Fruit fly (Drosophila melanogaster) whole organism, prepupa: Measurements from ENCODE around the gene CG33322.

Experiments
- Blimp-1 ChIP-seq: fragments of 200-800 bp; sonication (Bioruptor generic); optimal IDR thresholded peaks from 3 replicates; lab custom pipeline; 2017; ENCODE audit warnings: missing biosample characterization, missing genetic modification characterization, mild to moderate bottlenecking, moderate library complexity, missing genetic modification reagents
- CG10669 ChIP-seq: fragments of 200-800 bp; sonication (Bioruptor generic); optimal IDR thresholded peaks from 3 replicates; lab custom pipeline; 2018; ENCODE audit warnings: missing biosample characterization, mild to moderate bottlenecking, missing genetic modification characterization, moderate library complexity
- CG16779 ChIP-seq: fragments of 200-800 bp; sonication (Bioruptor generic); optimal IDR thresholded peaks from 3 replicates; lab custom pipeline; 2017; ENCODE audit warnings: missing biosample characterization, mild to moderate bottlenecking, missing genetic modification characterization
- CG31627 ChIP-seq: fragments of 200-800 bp; sonication (Bioruptor generic); optimal IDR thresholded peaks from 3 replicates; lab custom pipeline; 2016; ENCODE audit warnings: missing biosample characterization, missing genetic modification characterization
- CG34406 ChIP-seq: fragments of 200-800 bp; sonication (Bioruptor generic); optimal IDR thresholded peaks from 3 replicates; lab custom pipeline; 2016; ENCODE audit warnings: missing biosample characterization, missing genetic modification characterization
- CG4318 ChIP-seq: fragments of 200-800 bp; sonication (Bioruptor generic); optimal IDR thresholded peaks from 3 replicates; lab custom pipeline; 2017; ENCODE audit warnings: missing biosample characterization, mild to moderate bottlenecking, missing genetic modification characterization
- CG6163 ChIP-seq: fragments of 200-800 bp; sonication (Bioruptor generic); IDR thresholded peaks from 3 replicates; pipeline ENCODE4 v1.3.6; 2022; ENCODE audit warnings: missing biosample characterization, missing genetic modification characterization
- CG6792 ChIP-seq: fragments of 200-800 bp; sonication (Bioruptor generic); optimal IDR thresholded peaks from 3 replicates; lab custom pipeline; 2016; ENCODE audit warnings: missing biosample characterization, missing genetic modification characterization
- CG8119 ChIP-seq: fragments of 200-800 bp; sonication (Bioruptor generic); IDR thresholded peaks from 3 replicates; pipeline ENCODE4 v1.3.6; 2022; ENCODE audit warnings: missing biosample characterization, missing genetic modification characterization
- CG8319 ChIP-seq: fragments of 200-800 bp; sonication (Bioruptor generic); optimal IDR thresholded peaks from 3 replicates; lab custom pipeline; 2016; ENCODE audit warnings: missing biosample characterization, missing genetic modification characterization
- CG8632 ChIP-seq: fragments of 200-800 bp; sonication (Bioruptor generic); optimal IDR thresholded peaks from 3 replicates; lab custom pipeline; 2016; ENCODE audit warnings: missing biosample characterization, missing genetic modification characterization
- Eip78C ChIP-seq: fragments of 200-800 bp; sonication (Bioruptor generic); peaks from one replicate; lab custom pipeline; 2016; ENCODE audit warnings: missing biosample characterization, missing genetic modification characterization
- Gug ChIP-seq: fragments of 200-800 bp; sonication (Bioruptor generic); IDR thresholded peaks from 2 replicates; pipeline ENCODE4 v1.3.6; 2022; ENCODE audit warnings: missing biosample characterization, missing genetic modification characterization
- Hr39 ChIP-seq: fragments of 200-800 bp; sonication (Bioruptor generic); optimal IDR thresholded peaks from 2 replicates; lab custom pipeline; 2016; ENCODE audit warnings: missing biosample characterization, missing genetic modification characterization
- Hr4 ChIP-seq: fragments of 200-800 bp; sonication (Bioruptor generic); optimal IDR thresholded peaks from 3 replicates; lab custom pipeline; 2016; ENCODE audit warnings: missing biosample characterization, missing genetic modification characterization
- Met ChIP-seq: fragments of 200-800 bp; sonication (Bioruptor generic); optimal IDR thresholded peaks from 3 replicates; lab custom pipeline; 2016; ENCODE audit warnings: missing biosample characterization, missing genetic modification characterization
- Smox ChIP-seq: fragments of 200-800 bp; sonication (Bioruptor generic); optimal IDR thresholded peaks from 3 replicates; lab custom pipeline; 2016; ENCODE audit warnings: missing biosample characterization, missing genetic modification characterization
- Sox14 ChIP-seq: fragments of 200-800 bp; sonication (Bioruptor generic); optimal IDR thresholded peaks from 3 replicates; lab custom pipeline; 2016; ENCODE audit warnings: missing biosample characterization, missing genetic modification characterization
- Sox15 ChIP-seq: fragments of 200-800 bp; sonication (Bioruptor generic); optimal IDR thresholded peaks from 3 replicates; lab custom pipeline; 2016; ENCODE audit warnings: missing biosample characterization, missing genetic modification characterization
- acj6 ChIP-seq: fragments of 200-800 bp; sonication (Bioruptor generic); optimal IDR thresholded peaks from 3 replicates; lab custom pipeline; 2016; ENCODE audit warnings: missing biosample characterization, missing genetic modification characterization
- cyc ChIP-seq: fragments of 200-800 bp; sonication (Bioruptor generic); optimal IDR thresholded peaks from 3 replicates; lab custom pipeline; 2016; ENCODE audit warnings: missing biosample characterization, missing genetic modification characterization
- dsx ChIP-seq: fragments of 200-800 bp; optimal IDR thresholded peaks from 3 replicates; lab custom pipeline; 2019; ENCODE audit warnings: missing biosample characterization, mild to moderate bottlenecking, missing genetic modification characterization, moderate library complexity; ENCODE audit not compliant: poor library complexity, severe bottlenecking
- eg ChIP-seq: fragments of 200-800 bp; sonication (Bioruptor generic); IDR thresholded peaks from 3 replicates; pipeline ENCODE4 v1.3.6; 2022; ENCODE audit warnings: missing biosample characterization, missing genetic modification characterization
- esn ChIP-seq: fragments of 200-800 bp; sonication (Bioruptor generic); optimal IDR thresholded peaks from 2 replicates; lab custom pipeline; 2016; ENCODE audit warnings: missing biosample characterization, mild to moderate bottlenecking, missing genetic modification characterization, moderate library complexity
- fd59A ChIP-seq: fragments of 200-800 bp; sonication (Bioruptor generic); optimal IDR thresholded peaks from 2 replicates; lab custom pipeline; 2017; ENCODE audit warnings: missing biosample characterization, mild to moderate bottlenecking, missing genetic modification characterization, missing genetic modification reagents
- fkh ChIP-seq: fragments of 200-800 bp; sonication (Bioruptor generic); optimal IDR thresholded peaks from 3 replicates; lab custom pipeline; 2017; ENCODE audit warnings: missing biosample characterization, mild to moderate bottlenecking, missing genetic modification characterization, moderate library complexity
- lz ChIP-seq: fragments of 200-800 bp; sonication (Bioruptor generic); optimal IDR thresholded peaks from 3 replicates; lab custom pipeline; 2016; ENCODE audit warnings: missing biosample characterization, missing genetic modification characterization
- net ChIP-seq: fragments of 200-800 bp; sonication (Bioruptor generic); optimal IDR thresholded peaks from 3 replicates; lab custom pipeline; 2016; ENCODE audit warnings: missing biosample characterization, missing genetic modification characterization
- pdm3 ChIP-seq: fragments of 200-800 bp; sonication (Bioruptor generic); optimal IDR thresholded peaks from 3 replicates; lab custom pipeline; 2016; ENCODE audit warnings: missing biosample characterization, missing genetic modification characterization
- ss ChIP-seq, 2 experiments: fragments of 200-800 bp; sonication (Bioruptor generic); optimal IDR thresholded peaks; 2 replicates in 1 of 2; 3 replicates in 1 of 2; lab custom pipeline; 2017 to 2018; ENCODE audit warnings: mild to moderate bottlenecking in 2 of 2, missing biosample characterization in 2 of 2, missing genetic modification characterization in 2 of 2, moderate library complexity in 1 of 2
- svp ChIP-seq: fragments of 200-800 bp; sonication (Bioruptor generic); peaks from one replicate; lab custom pipeline; 2016; ENCODE audit warnings: missing biosample characterization, missing genetic modification characterization
- topi ChIP-seq: fragments of 200-800 bp; sonication (Bioruptor generic); optimal IDR thresholded peaks from 3 replicates; lab custom pipeline; 2016; ENCODE audit warnings: missing biosample characterization, missing genetic modification characterization
- vri ChIP-seq: fragments of 200-800 bp; sonication (Bioruptor generic); optimal IDR thresholded peaks from 3 replicates; lab custom pipeline; 2016; ENCODE audit warnings: missing biosample characterization, mild to moderate bottlenecking, missing genetic modification characterization

Gene CG33322

dm6 chr2L:20787271-20787791 is 28.7 kb downstream of the CG33322 start, which contains the start of gene Pomp (continued):
- TF ChIP-seq Met (GFP tag; lab: Kevin White, UChicago) (peak; percentile 69), ss (GFP tag; optimal IDR thresholded peaks at IDR 0.05; lab: Kevin White, UChicago) (peak in 1 of 2 experiments; percentile 13), Blimp-1 (GFP tag; lab: Kevin White, UChicago) (peak; percentile 42), Smox (peak; percentile 75), CG31627 (GFP tag; lab: Kevin White, UChicago) (peak; percentile 70), eg (GFP tag; lab: Robert Waterston, UW) (peak; percentile 87), acj6 (peak; percentile 77), CG34406 (GFP tag; lab: Kevin White, UChicago) (peak; percentile 73)

dm6 chr2L:20785333-20785732 is 30.7 kb downstream of the CG33322 start:
- no peak for TF ChIP-seq Sox15 (GFP tag; lab: Kevin White, UChicago)
- no peak for TF ChIP-seq CG8319 (GFP tag; lab: Kevin White, UChicago)
- TF ChIP-seq dsx (GFP tag; lab: Kevin White, UChicago), result no peak
- TF ChIP-seq CG4318, result no peak

- TF ChIP-seq fd59A (GFP tag; lab: Kevin White, UChicago), result no peak
- TF ChIP-seq Hr4 (GFP tag; lab: Kevin White, UChicago), result no peak
- TF ChIP-seq cyc, result no peak
- TF ChIP-seq CG4318, result no peak
- TF ChIP-seq Sox15 (GFP tag; lab: Kevin White, UChicago), result no peak
- TF ChIP-seq CG8632 (GFP tag; lab: Kevin White, UChicago), result no peak
These were observed 32.1 kb downstream of the CG33322 start for dm6 chr2L:20783908-20784307.

- TF ChIP-seq CG6163 (GFP tag; lab: Robert Waterston, UW) (0 out of 3 replicates have a peak, but pooled peaks have one; percentile 12), esn (GFP tag; lab: Kevin White, UChicago) (peak; percentile 5), Eip78C (peak; percentile 16), svp (peak; percentile 48), Gug (no peak), Smox (peak; percentile 4), CG10669 (GFP tag; lab: Kevin White, UChicago) (no peak)
These were observed 33.0 kb downstream of the CG33322 start for dm6 chr2L:20783044-20783443.

- TF ChIP-seq CG16779 (tag; lab: Kevin White, UChicago), result no peak
- TF ChIP-seq eg (GFP tag; lab: Robert Waterston, UW), result no peak
- TF ChIP-seq svp, result no peak
- no peak for TF ChIP-seq CG8119
- TF ChIP-seq CG31627 (GFP tag; lab: Kevin White, UChicago), result no peak
- TF ChIP-seq Hr39 (GFP tag; lab: Kevin White, UChicago), result no peak
- TF ChIP-seq net (GFP tag; lab: Kevin White, UChicago), result no peak
- no peak for TF ChIP-seq Sox14 (GFP tag; lab: Kevin White, UChicago)
- peak; percentile 45 for TF ChIP-seq vri
- TF ChIP-seq lz, result no peak
- no peak for TF ChIP-seq CG6792 (GFP tag; lab: Kevin White, UChicago)
- peak; percentile 26 for TF ChIP-seq topi
- peak; percentile 94 for TF ChIP-seq fkh
- no peak for TF ChIP-seq Blimp-1 (GFP tag; lab: Kevin White, UChicago)
- TF ChIP-seq pdm3 (GFP tag; lab: Kevin White, UChicago), result no peak
These were observed 35.3 kb downstream of the CG33322 start for dm6 chr2L:20780768-20781167.
